Fruit fly (Drosophila melanogaster): ENCODE data around the gene CG12506.

dm6 chr2L:723799-724531, 49.4 kb upstream of the CG12506 start:
- TF ChIP-seq CG7357 (GFP tag; IDR thresholded peaks at IDR 0.05) (no peak), E2f1 (GFP tag; IDR thresholded peaks at IDR 0.05) (no peak), E2f2 (GFP tag; IDR thresholded peaks at IDR 0.05) (no peak), nmo (GFP tag; optimal IDR thresholded peaks at IDR 0.05) (no peak), CG8478 (optimal IDR thresholded peaks at IDR 0.05) (no peak), pan (optimal IDR thresholded peaks at IDR 0.05) (no peak), pan (GFP tag; optimal IDR thresholded peaks at IDR 0.05 in 1 of 2, IDR thresholded peaks at IDR 0.05 in 1 of 2) (no peak), Scr (GFP tag; IDR thresholded peaks at IDR 0.05; ENCODE audit: partially characterized antibody) (no peak)
